Worm (Caenorhabditis elegans) whole organism, early embryonic: ENCODE data around the gene molo-1.

Source experiments
- B0310.2 ChIP-seq: sonication (generic microtip); optimal IDR thresholded peaks from 2 replicates; lab custom pipeline; 2016; ENCODE audit warnings: mild to moderate bottlenecking, missing genetic modification characterization, missing compliant biosample characterization
- F13C5.2 ChIP-seq: sonication (generic microtip); optimal IDR thresholded peaks from 2 replicates; lab custom pipeline; 2017; ENCODE audit warnings: mild to moderate bottlenecking, missing genetic modification characterization, inconsistent platforms, missing compliant biosample characterization
- aly-1 ChIP-seq: sonication (generic microtip); optimal IDR thresholded peaks from 2 replicates; lab custom pipeline; 2016; ENCODE audit warnings: missing genetic modification characterization, missing compliant biosample characterization
- ama-1 ChIP-seq: fragments of 150-350 bp; optimal IDR thresholded peaks from 2 replicates; lab custom pipeline; 2014
- ets-7 ChIP-seq: sonication (generic microtip); optimal IDR thresholded peaks from 2 replicates; lab custom pipeline; 2016; ENCODE audit warnings: missing genotype, missing genetic modification characterization, missing compliant biosample characterization
- flt-1 ChIP-seq: fragments of 200-800 bp; sonication (Bioruptor generic); IDR thresholded peaks from 2 replicates; pipeline ENCODE4 v1.3.6; 2022; ENCODE audit warnings: missing genetic modification characterization, missing compliant biosample characterization
- hmbx-1 ChIP-seq: sonication (generic microtip); optimal IDR thresholded peaks from 2 replicates; lab custom pipeline; 2016; ENCODE audit warnings: mild to moderate bottlenecking, missing genetic modification characterization, missing compliant biosample characterization
- hmg-4 ChIP-seq: fragments of 200-800 bp; sonication (Bioruptor generic); optimal IDR thresholded peaks from 2 replicates; lab custom pipeline; 2018; ENCODE audit warnings: mild to moderate bottlenecking, missing genetic modification characterization, missing compliant biosample characterization
- hnd-1 ChIP-seq: sonication (generic microtip); optimal IDR thresholded peaks from 2 replicates; lab custom pipeline; 2016; ENCODE audit warnings: missing genetic modification characterization, missing compliant biosample characterization
- pes-1 ChIP-seq: fragments of 200-800 bp; sonication (Bioruptor generic); IDR thresholded peaks from 2 replicates; pipeline ENCODE4 v1.3.6; 2022; ENCODE audit warnings: missing genetic modification reagents, missing genetic modification characterization, missing compliant biosample characterization
- scrt-1 ChIP-seq: fragments of 200-800 bp; sonication (Bioruptor generic); IDR thresholded peaks from 2 replicates; pipeline ENCODE4 v1.3.6; 2022; ENCODE audit warnings: missing genetic modification characterization, missing compliant biosample characterization
- sea-1 ChIP-seq: fragments of 200-800 bp; sonication (Bioruptor generic); conservative IDR thresholded peaks from 2 replicates; pipeline ENCODE4 v1.3.6; 2022; ENCODE audit warnings: missing genetic modification characterization, missing compliant biosample characterization
- tbx-37 ChIP-seq: fragments of 200-800 bp; sonication (Bioruptor generic); conservative IDR thresholded peaks from 2 replicates; pipeline ENCODE4 v1.3.6; 2022; ENCODE audit warnings: missing genetic modification reagents, missing genetic modification characterization, missing compliant biosample characterization

DNA sequence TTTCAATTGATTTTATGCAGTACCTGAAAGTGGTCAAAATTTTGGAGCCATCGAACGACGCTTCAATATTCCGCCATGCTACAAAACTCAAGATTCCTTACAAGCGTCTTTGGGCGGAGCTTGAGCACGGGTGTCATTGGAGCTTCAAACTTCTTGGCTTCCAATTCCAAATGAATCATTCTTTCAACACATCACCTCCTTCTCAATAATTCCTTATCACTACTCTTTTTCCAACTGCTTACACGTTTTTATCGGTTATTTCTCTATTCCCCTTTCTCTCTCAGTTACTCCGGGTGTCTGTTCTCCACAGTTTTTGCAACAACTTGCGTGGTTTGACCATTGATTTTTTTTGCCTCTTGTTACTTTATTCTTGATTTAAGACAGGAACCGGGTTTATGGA, 27.1 kb upstream of the molo-1 start, which contains the start of gene F09F7.5:
- TF ChIP-seq F13C5.2 (tag; lab: Kevin White, UChicago) (no peak), hmg-4 (GFP tag; lab: Kevin White, UChicago) (no peak), hnd-1 (tag; lab: Kevin White, UChicago) (no peak), ama-1 (lab: Kevin White, UChicago) (no peak), tbx-37 (GFP tag; lab: Robert Waterston, UW) (no peak), B0310.2 (tag; lab: Kevin White, UChicago) (no peak), flt-1 (no peak), scrt-1 (no peak), ets-7 (no peak), sea-1 (GFP tag; lab: Robert Waterston, UW) (no peak), aly-1 (tag; lab: Kevin White, UChicago) (no peak), pes-1 (GFP tag; lab: Robert Waterston, UW) (no peak), hmbx-1 (tag; lab: Kevin White, UChicago) (no peak)
